Fruit fly (Drosophila melanogaster) whole organism, wandering third instar larva: Measurements from ENCODE around the gene Myo61F.

Experiments
- Abd-B ChIP-seq: fragments of >200 bp; optimal IDR thresholded peaks from 2 replicates; lab custom pipeline; 2017; ENCODE audit warnings: missing biosample characterization, missing genetic modification characterization
- CG32264 ChIP-seq: fragments of 200-800 bp; sonication (Bioruptor generic); optimal IDR thresholded peaks from 2 replicates; lab custom pipeline; 2016; ENCODE audit warnings: missing biosample characterization, missing genetic modification characterization
- CG9705 ChIP-seq: fragments of 200-800 bp; sonication (Bioruptor generic); optimal IDR thresholded peaks from 2 replicates; lab custom pipeline; 2018; ENCODE audit warnings: missing biosample characterization, mild to moderate bottlenecking, missing genetic modification characterization
- CrebA ChIP-seq: fragments of 200-800 bp; sonication (Bioruptor generic); optimal IDR thresholded peaks from 2 replicates; lab custom pipeline; 2016; ENCODE audit warnings: missing biosample characterization, mild to moderate bottlenecking, missing genetic modification characterization, borderline replicate concordance
- Dfd ChIP-seq: fragments of >200 bp; optimal IDR thresholded peaks from 2 replicates; lab custom pipeline; 2017; ENCODE audit warnings: missing biosample characterization, missing genetic modification characterization
- Dif ChIP-seq: fragments of 200-275, 200-300 bp; sonication (Bioruptor generic); optimal IDR thresholded peaks from 2 replicates; lab custom pipeline; 2018; ENCODE audit warnings: missing biosample characterization, missing genetic modification characterization; ENCODE audit not compliant: partially characterized antibody
- GATAd ChIP-seq: sonication (Bioruptor generic); optimal IDR thresholded peaks from 2 replicates; lab custom pipeline; 2016; ENCODE audit warnings: missing biosample characterization, missing genetic modification characterization
- HLH106 ChIP-seq: fragments of 200-800 bp; optimal IDR thresholded peaks from 3 replicates; lab custom pipeline; 2019; ENCODE audit warnings: missing biosample characterization, mild to moderate bottlenecking, missing genetic modification characterization, moderate library complexity
- Hnf4 ChIP-seq: fragments of 200-800 bp; sonication (Bioruptor generic); optimal IDR thresholded peaks from 2 replicates; lab custom pipeline; 2016; ENCODE audit warnings: missing biosample characterization, mild to moderate bottlenecking, missing genetic modification characterization
- Hr78 ChIP-seq: fragments of >200 bp; optimal IDR thresholded peaks from 2 replicates; lab custom pipeline; 2017; ENCODE audit warnings: missing biosample characterization, missing genetic modification characterization
- N ChIP-seq: fragments of >200 bp; optimal IDR thresholded peaks from 2 replicates; lab custom pipeline; 2018; ENCODE audit warnings: missing biosample characterization, missing external identifiers, missing genetic modification characterization
- Rel ChIP-seq, 2 experiments: fragments of 200-800 bp; sonication (Bioruptor generic) in 1 of 2; optimal IDR thresholded peaks; 2 replicates in 1 of 2; 3 replicates in 1 of 2; lab custom pipeline; 2016 to 2019; ENCODE audit warnings: mild to moderate bottlenecking in 2 of 2, missing biosample characterization in 2 of 2, missing genetic modification characterization in 2 of 2, moderate library complexity in 1 of 2
- Sp1 ChIP-seq: fragments of 200-800 bp; sonication (Bioruptor generic); optimal IDR thresholded peaks from 3 replicates; lab custom pipeline; 2019; ENCODE audit warnings: missing biosample characterization, mild to moderate bottlenecking, missing genetic modification characterization, moderate library complexity
- Vsx2 ChIP-seq: fragments of 200-300, 225-300 bp; sonication (Bioruptor generic); optimal IDR thresholded peaks from 2 replicates; lab custom pipeline; 2018; ENCODE audit warnings: missing biosample characterization, missing genetic modification characterization; ENCODE audit not compliant: partially characterized antibody
- br ChIP-seq: fragments of 200-800 bp; sonication (Bioruptor generic); optimal IDR thresholded peaks from 2 replicates; lab custom pipeline; 2016; ENCODE audit warnings: missing biosample characterization, missing genetic modification characterization
- brk ChIP-seq: fragments of 200-800 bp; sonication (Bioruptor generic); optimal IDR thresholded peaks from 2 replicates; lab custom pipeline; 2016; ENCODE audit warnings: missing biosample characterization, mild to moderate bottlenecking, missing genetic modification characterization
- dl ChIP-seq, 2 experiments: fragments of 175-275, 200-275 bp in 1 of 2; fragments of 200-275 bp in 1 of 2; sonication (Bioruptor generic); optimal IDR thresholded peaks; lab custom pipeline; 2018; ENCODE audit warnings: mild to moderate bottlenecking in 2 of 2, missing biosample characterization in 2 of 2, missing genetic modification characterization in 2 of 2, moderate library complexity in 2 of 2; ENCODE audit not compliant: partially characterized antibody in 2 of 2, insufficient read depth in 1 of 2
- dmrt93B ChIP-seq: fragments of 200-800 bp; sonication (Bioruptor generic); optimal IDR thresholded peaks from 2 replicates; lab custom pipeline; 2018; ENCODE audit warnings: missing biosample characterization, mild to moderate bottlenecking, missing genetic modification characterization
- ey ChIP-seq: fragments of 200-800 bp; sonication (Bioruptor generic); optimal IDR thresholded peaks from 2 replicates; lab custom pipeline; 2016; ENCODE audit warnings: missing biosample characterization, missing genetic modification characterization
- foxo ChIP-seq, 2 experiments: fragments of 200-800 bp; sonication (Bioruptor generic); optimal IDR thresholded peaks; 2 replicates in 1 of 2; 3 replicates in 1 of 2; lab custom pipeline; 2016 to 2017; ENCODE audit warnings: missing biosample characterization in 2 of 2, missing genetic modification characterization in 2 of 2
- fru ChIP-seq: fragments of 200-800 bp; sonication (Bioruptor generic); optimal IDR thresholded peaks from 3 replicates; lab custom pipeline; 2016; ENCODE audit warnings: missing biosample characterization, mild to moderate bottlenecking, missing genetic modification characterization
- h ChIP-seq: fragments of 200-800 bp; sonication (Bioruptor generic); optimal IDR thresholded peaks from 3 replicates; lab custom pipeline; 2016; ENCODE audit warnings: missing biosample characterization, mild to moderate bottlenecking, missing genetic modification characterization
- lola ChIP-seq: fragments of >200 bp; optimal IDR thresholded peaks from 2 replicates; lab custom pipeline; 2017; ENCODE audit warnings: missing biosample characterization, missing genetic modification characterization
- pan ChIP-seq: fragments of >200 bp; optimal IDR thresholded peaks from 2 replicates; lab custom pipeline; 2017
- rgr ChIP-seq: fragments of 200-800 bp; sonication (Bioruptor generic); optimal IDR thresholded peaks from 3 replicates; lab custom pipeline; 2016; ENCODE audit warnings: missing biosample characterization, mild to moderate bottlenecking, missing genetic modification characterization
- sage ChIP-seq: fragments of 200-800 bp; sonication (Bioruptor generic); optimal IDR thresholded peaks from 2 replicates; lab custom pipeline; 2016; ENCODE audit warnings: missing biosample characterization, mild to moderate bottlenecking, missing genetic modification characterization
- tai ChIP-seq: sonication (Bioruptor generic); optimal IDR thresholded peaks from 2 replicates; lab custom pipeline; 2016; ENCODE audit warnings: missing biosample characterization, missing genetic modification characterization
- usp ChIP-seq: fragments of >200 bp; optimal IDR thresholded peaks from 2 replicates; lab custom pipeline; 2017; ENCODE audit warnings: missing biosample characterization, missing genetic modification characterization
- woc ChIP-seq: sonication (Bioruptor generic); optimal IDR thresholded peaks from 2 replicates; lab custom pipeline; 2016; ENCODE audit warnings: missing biosample characterization, mild to moderate bottlenecking, missing genetic modification characterization

The Myo61F gene

dm6 chr3L:1324818-1325625 is 6.7 kb downstream of the Myo61F start:
- TF ChIP-seq br (peak; percentile 26), h (GFP tag; lab: Kevin White, UChicago) (no peak), tai (no peak), Hr78 (GFP tag; lab: Kevin White, UChicago) (no peak), Sp1 (GFP tag; lab: Kevin White, UChicago) (peak; percentile 29), foxo (GFP tag; optimal IDR thresholded peaks at IDR 0.05; lab: Kevin White, UChicago) (no peak), dl (GFP tag; optimal IDR thresholded peaks at IDR 0.05; lab: Kevin White, UChicago; ENCODE audit: insufficient read depth in 1 of 2, partially characterized antibody in 2 of 2) (peak; percentile 18 to 52), Dfd (no peak), CG9705 (GFP tag; lab: Kevin White, UChicago) (no peak), Abd-B (no peak), Rel (GFP tag; optimal IDR thresholded peaks at IDR 0.05; lab: Kevin White, UChicago) (peak; percentile 17), Rel (tag; optimal IDR thresholded peaks at IDR 0.05; lab: Kevin White, UChicago) (no peak), Hnf4 (GFP tag; lab: Kevin White, UChicago) (no peak), ey (GFP tag; lab: Kevin White, UChicago) (no peak), usp (GFP tag; lab: Kevin White, UChicago) (no peak)

- no peak for TF ChIP-seq Rel (GFP tag; optimal IDR thresholded peaks at IDR 0.05; lab: Kevin White, UChicago)
- peak; percentile 73 for TF ChIP-seq Rel (tag; optimal IDR thresholded peaks at IDR 0.05; lab: Kevin White, UChicago)
- TF ChIP-seq fru (GFP tag; lab: Kevin White, UChicago), result no peak
These were observed 7.3 kb downstream of the Myo61F start for dm6 chr3L:1325626-1325937.

dm6 chr3L:1329724-1330123 is 11.4 kb downstream of the Myo61F start, which contains the start of gene ND-ACP:
Gene ND-ACP (plus strand): TSS chr3L:1329949.
- TF ChIP-seq CrebA (GFP tag; lab: Kevin White, UChicago) (no peak), CG32264 (GFP tag; lab: Kevin White, UChicago) (no peak), dl (GFP tag; optimal IDR thresholded peaks at IDR 0.05; lab: Kevin White, UChicago; ENCODE audit: insufficient read depth in 1 of 2, partially characterized antibody in 2 of 2) (no peak), fru (GFP tag; lab: Kevin White, UChicago) (no peak), HLH106 (tag; lab: Kevin White, UChicago) (no peak), GATAd (GFP tag; lab: Kevin White, UChicago) (no peak), Rel (GFP tag; optimal IDR thresholded peaks at IDR 0.05; lab: Kevin White, UChicago) (no peak), Rel (tag; optimal IDR thresholded peaks at IDR 0.05; lab: Kevin White, UChicago) (no peak), pan (lab: Kevin White, UChicago) (no peak), Abd-B (no peak), usp (GFP tag; lab: Kevin White, UChicago) (no peak), brk (GFP tag; lab: Kevin White, UChicago) (no peak), Hr78 (GFP tag; lab: Kevin White, UChicago) (no peak), h (GFP tag; lab: Kevin White, UChicago) (no peak), CG9705 (GFP tag; lab: Kevin White, UChicago) (no peak), sage (GFP tag; lab: Kevin White, UChicago) (no peak), N (GFP tag; lab: Kevin White, UChicago) (no peak), Vsx2 (GFP tag; lab: Kevin White, UChicago) (no peak), rgr (GFP tag; lab: Kevin White, UChicago) (no peak), lola (no peak), Sp1 (GFP tag; lab: Kevin White, UChicago) (no peak)

dm6 chr3L:1330420-1330819 is 12.1 kb downstream of the Myo61F start:
- TF ChIP-seq CrebA (GFP tag; lab: Kevin White, UChicago) (no peak), ey (GFP tag; lab: Kevin White, UChicago) (peak; percentile 23), foxo (GFP tag; optimal IDR thresholded peaks at IDR 0.05; lab: Kevin White, UChicago) (peak in 1 of 2 experiments; percentile 31), N (GFP tag; lab: Kevin White, UChicago) (no peak), woc (no peak), Dif (GFP tag; lab: Kevin White, UChicago) (no peak), dmrt93B (GFP tag; lab: Kevin White, UChicago) (no peak)
- TF ChIP-seq, all 38 proteins: peak for 2
